Worm (Caenorhabditis elegans) whole organism, L3 larva: ENCODE results near the gene H23N18.6.

Experiments used
- ama-1 ChIP-seq: fragments of 150-350 bp; optimal IDR thresholded peaks from 2 replicates; lab custom pipeline; 2018
- ceh-82 ChIP-seq: fragments of 150-350 bp; optimal IDR thresholded peaks from 2 replicates; lab custom pipeline; 2014; ENCODE audit warnings: missing biosample characterization, missing genetic modification characterization
- lin-39 ChIP-seq: fragments of 150-350 bp; optimal IDR thresholded peaks from 2 replicates; lab custom pipeline; 2018; ENCODE audit warnings: missing biosample characterization, missing genetic modification reagents, missing genetic modification characterization

- TF ChIP-seq ceh-82 (tag; lab: Kevin White, UChicago) (no peak), ama-1 (lab: Kevin White, UChicago) (no peak), lin-39 (no peak)
Measured at ce11 chrV:4891305-4891704, 23.6 kb downstream of the H23N18.6 start.
